Worm (Caenorhabditis elegans) whole organism, late embryonic: ENCODE results near the gene tsct-1.

ENCODE experiments used
- C38D4.7 ChIP-seq: fragments of 200-800 bp; sonication (Bioruptor generic); optimal IDR thresholded peaks from 2 replicates; lab custom pipeline; 2018; ENCODE audit warnings: mild to moderate bottlenecking, missing genetic modification characterization, moderate library complexity, missing compliant biosample characterization
- F13H6.1 ChIP-seq: sonication (generic microtip); optimal IDR thresholded peaks from 2 replicates; lab custom pipeline; 2016; ENCODE audit warnings: missing genetic modification characterization, missing compliant biosample characterization
- K02D7.2 ChIP-seq: sonication (generic microtip); optimal IDR thresholded peaks from 2 replicates; lab custom pipeline; 2017; ENCODE audit warnings: mild to moderate bottlenecking, missing genetic modification characterization, missing compliant biosample characterization
- K09A11.1 ChIP-seq: sonication (generic microtip); optimal IDR thresholded peaks from 2 replicates; lab custom pipeline; 2017; ENCODE audit warnings: antibody characterized with exemption, mild to moderate bottlenecking, missing genetic modification characterization, missing compliant biosample characterization; ENCODE audit not compliant: insufficient read depth
- T23F11.4 ChIP-seq: fragments of 200-800 bp; sonication (Bioruptor generic); optimal IDR thresholded peaks from 2 replicates; lab custom pipeline; 2018; ENCODE audit warnings: mild to moderate bottlenecking, missing genetic modification characterization, missing compliant biosample characterization
- Y22D7AL.16 ChIP-seq: sonication (generic microtip); optimal IDR thresholded peaks from 2 replicates; lab custom pipeline; 2016; ENCODE audit warnings: missing genetic modification characterization, missing compliant biosample characterization
- ahr-1 ChIP-seq: sonication (generic microtip); optimal IDR thresholded peaks from 2 replicates; lab custom pipeline; 2016; ENCODE audit warnings: missing genetic modification characterization, missing compliant biosample characterization
- ama-1 ChIP-seq: fragments of 150-350 bp; optimal IDR thresholded peaks from 2 replicates; lab custom pipeline; 2014
- ceh-14 ChIP-seq: sonication (generic microtip); optimal IDR thresholded peaks from 2 replicates; lab custom pipeline; 2016; ENCODE audit warnings: missing genotype, missing genetic modification characterization, missing compliant biosample characterization
- ceh-18 ChIP-seq: sonication (generic microtip); optimal IDR thresholded peaks from 2 replicates; lab custom pipeline; 2016; ENCODE audit warnings: missing genetic modification characterization, missing compliant biosample characterization
- ceh-2 ChIP-seq: sonication (generic microtip); optimal IDR thresholded peaks from 2 replicates; lab custom pipeline; 2016; ENCODE audit warnings: missing genotype, missing genetic modification characterization, missing compliant biosample characterization
- ceh-24 ChIP-seq: sonication (generic microtip); optimal IDR thresholded peaks from 2 replicates; lab custom pipeline; 2016; ENCODE audit warnings: mild to moderate bottlenecking, missing genetic modification characterization, missing compliant biosample characterization
- ceh-30 ChIP-seq: fragments of 150-350 bp; optimal IDR thresholded peaks from 2 replicates; lab custom pipeline; 2014; ENCODE audit warnings: missing biosample characterization, missing genetic modification characterization
- ceh-31 ChIP-seq: sonication (generic microtip); optimal IDR thresholded peaks from 2 replicates; lab custom pipeline; 2016; ENCODE audit warnings: missing genetic modification characterization, missing compliant biosample characterization
- ceh-34 ChIP-seq: sonication (generic microtip); optimal IDR thresholded peaks from 2 replicates; lab custom pipeline; 2016; ENCODE audit warnings: mild to moderate bottlenecking, missing genetic modification characterization, missing compliant biosample characterization
- ceh-45 ChIP-seq: fragments of 200-800 bp; sonication (Bioruptor generic); IDR thresholded peaks from 2 replicates; pipeline ENCODE4 v1.3.6; 2022; ENCODE audit warnings: missing genetic modification reagents, missing genetic modification characterization, missing compliant biosample characterization
- ceh-48 ChIP-seq: sonication (generic microtip); optimal IDR thresholded peaks from 2 replicates; lab custom pipeline; 2016; ENCODE audit warnings: missing genetic modification characterization, inconsistent platforms, missing compliant biosample characterization
- ceh-6 ChIP-seq: fragments of 200-800 bp; sonication (Bioruptor generic); optimal IDR thresholded peaks from 2 replicates; lab custom pipeline; 2018; ENCODE audit warnings: mild to moderate bottlenecking, missing genetic modification characterization, missing compliant biosample characterization
- dmd-4 ChIP-seq: sonication (generic microtip); optimal IDR thresholded peaks from 2 replicates; lab custom pipeline; 2016; ENCODE audit warnings: borderline replicate concordance, missing genetic modification characterization, missing compliant biosample characterization
- dve-1 ChIP-seq: sonication (generic microtip); optimal IDR thresholded peaks from 2 replicates; lab custom pipeline; 2017; ENCODE audit warnings: antibody characterized with exemption, mild to moderate bottlenecking, missing genetic modification characterization, missing compliant biosample characterization
- elt-2 ChIP-seq: sonication (generic microtip); optimal IDR thresholded peaks from 2 replicates; lab custom pipeline; 2016; ENCODE audit warnings: missing genetic modification reagents, missing genetic modification characterization, missing compliant biosample characterization
- elt-4 ChIP-seq: sonication (generic microtip); optimal IDR thresholded peaks from 2 replicates; lab custom pipeline; 2016; ENCODE audit warnings: missing genetic modification characterization, missing compliant biosample characterization
- fax-1 ChIP-seq: sonication (generic microtip); optimal IDR thresholded peaks from 2 replicates; lab custom pipeline; 2016; ENCODE audit warnings: missing genotype, missing genetic modification characterization, missing compliant biosample characterization
- fkh-6 ChIP-seq: sonication (generic microtip); optimal IDR thresholded peaks from 2 replicates; lab custom pipeline; 2016; ENCODE audit warnings: missing genetic modification characterization, missing compliant biosample characterization
- gmeb-2 ChIP-seq: sonication (generic microtip); optimal IDR thresholded peaks from 2 replicates; lab custom pipeline; 2016; ENCODE audit warnings: missing genetic modification characterization, inconsistent platforms, missing compliant biosample characterization
- hlh-13 ChIP-seq: fragments of 200-800 bp; sonication (Bioruptor generic); optimal IDR thresholded peaks from 2 replicates; lab custom pipeline; 2018; ENCODE audit warnings: mild to moderate bottlenecking, missing genetic modification characterization, missing compliant biosample characterization
- hlh-15 ChIP-seq: sonication (generic microtip); optimal IDR thresholded peaks from 2 replicates; lab custom pipeline; 2016; ENCODE audit warnings: missing genetic modification characterization, missing compliant biosample characterization
- hlh-30 ChIP-seq: sonication (generic microtip); optimal IDR thresholded peaks from 2 replicates; lab custom pipeline; 2017; ENCODE audit warnings: antibody characterized with exemption, missing genetic modification characterization, missing compliant biosample characterization; ENCODE audit not compliant: insufficient read depth
- hlh-8 ChIP-seq: sonication (generic microtip); optimal IDR thresholded peaks from 2 replicates; lab custom pipeline; 2016; ENCODE audit warnings: missing genotype, missing genetic modification characterization, missing compliant biosample characterization
- lim-6 ChIP-seq: sonication (generic microtip); optimal IDR thresholded peaks from 2 replicates; lab custom pipeline; 2016; ENCODE audit warnings: missing genetic modification characterization, missing compliant biosample characterization
- lin-11 ChIP-seq: fragments of 200-800 bp; sonication (Bioruptor generic); optimal IDR thresholded peaks from 2 replicates; lab custom pipeline; 2018; ENCODE audit warnings: mild to moderate bottlenecking, missing genetic modification characterization, missing compliant biosample characterization
- madf-2 ChIP-seq: sonication (generic microtip); optimal IDR thresholded peaks from 2 replicates; lab custom pipeline; 2017; ENCODE audit warnings: missing genetic modification characterization, missing compliant biosample characterization
- mec-3 ChIP-seq: sonication (generic microtip); optimal IDR thresholded peaks from 2 replicates; lab custom pipeline; 2016; ENCODE audit warnings: borderline replicate concordance, missing genetic modification characterization, missing compliant biosample characterization
- nhr-232 ChIP-seq: sonication (generic microtip); optimal IDR thresholded peaks from 2 replicates; lab custom pipeline; 2016; ENCODE audit warnings: missing genetic modification characterization, missing compliant biosample characterization
- npax-4 ChIP-seq: sonication (generic microtip); optimal IDR thresholded peaks from 2 replicates; lab custom pipeline; 2016; ENCODE audit warnings: missing genetic modification characterization, missing compliant biosample characterization
- odd-2 ChIP-seq: sonication (generic microtip); optimal IDR thresholded peaks from 2 replicates; lab custom pipeline; 2017; ENCODE audit warnings: antibody characterized with exemption, mild to moderate bottlenecking, missing genetic modification characterization, missing compliant biosample characterization
- pha-2 ChIP-seq: sonication (generic microtip); optimal IDR thresholded peaks from 2 replicates; lab custom pipeline; 2017; ENCODE audit warnings: mild to moderate bottlenecking, missing genetic modification characterization, missing compliant biosample characterization
- rnt-1 ChIP-seq: sonication (generic microtip); optimal IDR thresholded peaks from 2 replicates; lab custom pipeline; 2016; ENCODE audit warnings: missing genetic modification characterization, missing compliant biosample characterization
- sox-2 ChIP-seq: fragments of 200-800 bp; sonication (Bioruptor generic); IDR thresholded peaks from 2 replicates; pipeline ENCODE4 v1.3.6; 2022; ENCODE audit warnings: missing genetic modification reagents, missing genetic modification characterization, missing compliant biosample characterization
- syd-9 ChIP-seq: sonication (generic microtip); optimal IDR thresholded peaks from 2 replicates; lab custom pipeline; 2016; ENCODE audit warnings: mild to moderate bottlenecking, missing genetic modification characterization, moderate library complexity, missing compliant biosample characterization
- tbx-7 ChIP-seq: sonication (generic microtip); optimal IDR thresholded peaks from 2 replicates; lab custom pipeline; 2016; ENCODE audit warnings: missing genotype, missing genetic modification characterization, missing compliant biosample characterization
- ttx-3 ChIP-seq: sonication (generic microtip); optimal IDR thresholded peaks from 2 replicates; lab custom pipeline; 2016; ENCODE audit warnings: missing genetic modification reagents, missing genetic modification characterization, missing compliant biosample characterization
- unc-3 ChIP-seq, 2 experiments: fragments of 200-800 bp in 1 of 2; sonication (Bioruptor generic) in 1 of 2; sonication (generic microtip) in 1 of 2; conservative IDR thresholded peaks in 1 of 2; optimal IDR thresholded peaks in 1 of 2; 2 replicates each; pipeline versions ENCODE4 v1.3.6 to Lab custom; 2016 to 2022; ENCODE audit warnings: missing compliant biosample characterization in 2 of 2, missing genetic modification characterization in 2 of 2, missing genetic modification reagents in 1 of 2
- unc-55 ChIP-seq: sonication (generic microtip); optimal IDR thresholded peaks from 2 replicates; lab custom pipeline; 2017; ENCODE audit warnings: missing biosample characterization, missing genetic modification reagents, missing genetic modification characterization
- unc-86 ChIP-seq: sonication (generic microtip); optimal IDR thresholded peaks from 2 replicates; lab custom pipeline; 2016; ENCODE audit warnings: missing genetic modification characterization, missing compliant biosample characterization
- ztf-16 ChIP-seq: sonication (generic microtip); optimal IDR thresholded peaks from 2 replicates; lab custom pipeline; 2017; ENCODE audit warnings: missing genetic modification characterization, missing compliant biosample characterization

tsct-1 gene

DNA sequence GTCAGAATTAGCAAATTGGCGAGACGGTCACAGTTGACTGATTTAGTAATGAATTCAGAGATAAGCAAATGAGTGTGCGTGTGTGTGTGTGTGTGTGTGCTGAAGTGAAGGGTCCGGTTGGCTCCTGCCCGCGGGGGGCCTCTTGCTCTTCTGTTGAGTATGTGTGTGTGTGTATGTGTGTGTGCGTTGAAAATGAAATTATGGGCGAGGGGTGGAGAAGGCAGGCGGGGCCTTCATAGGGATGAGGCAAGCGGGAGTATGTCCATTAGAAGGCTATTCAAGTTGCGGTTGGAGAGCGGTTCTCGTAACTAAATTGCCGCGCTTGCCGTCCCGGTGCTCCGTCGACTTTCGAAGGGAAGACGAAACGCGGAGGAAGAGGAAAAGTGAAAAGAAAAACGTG, 26.6 kb upstream of the tsct-1 start (continued):
- TF ChIP-seq dmd-4 (tag; lab: Kevin White, UChicago) (no peak), syd-9 (peak; percentile 16), gmeb-2 (tag; lab: Kevin White, UChicago) (peak; percentile 34), odd-2 (tag; lab: Kevin White, UChicago) (no peak), unc-86 (no peak), ttx-3 (tag; lab: Kevin White, UChicago) (no peak), ahr-1 (tag; lab: Kevin White, UChicago) (no peak), ceh-34 (tag; lab: Kevin White, UChicago) (no peak), K09A11.1 (tag; lab: Kevin White, UChicago) (no peak), madf-2 (peak; percentile 28), unc-3 (GFP tag; conservative IDR thresholded peaks at IDR 0.05; lab: Robert Waterston, UW) (no peak), unc-3 (tag; optimal IDR thresholded peaks at IDR 0.05; lab: Kevin White, UChicago) (no peak), npax-4 (tag; lab: Kevin White, UChicago) (no peak), rnt-1 (tag; lab: Kevin White, UChicago) (no peak), T23F11.4 (GFP tag; lab: Kevin White, UChicago) (no peak), hlh-30 (tag; lab: Kevin White, UChicago) (no peak), ceh-18 (tag; lab: Kevin White, UChicago) (peak; percentile 41), ceh-24 (tag; lab: Kevin White, UChicago) (no peak), nhr-232 (tag; lab: Kevin White, UChicago) (no peak), ztf-16 (tag; lab: Kevin White, UChicago) (no peak), fkh-6 (tag; lab: Kevin White, UChicago) (no peak), pha-2 (no peak), lin-11 (tag; lab: Kevin White, UChicago) (no peak), sox-2 (GFP tag; lab: Robert Waterston, UW) (no peak), ceh-6 (GFP tag; lab: Kevin White, UChicago) (peak; percentile 11), ceh-45 (GFP tag; lab: Robert Waterston, UW) (no peak), ceh-2 (tag; lab: Kevin White, UChicago) (no peak), ceh-48 (tag; lab: Kevin White, UChicago) (no peak), hlh-13 (GFP tag; lab: Kevin White, UChicago) (peak; percentile 26), C38D4.7 (GFP tag; lab: Kevin White, UChicago) (no peak), hlh-15 (tag; lab: Kevin White, UChicago) (no peak), Y22D7AL.16 (tag; lab: Kevin White, UChicago) (no peak), ama-1 (lab: Kevin White, UChicago) (no peak), F13H6.1 (tag; lab: Kevin White, UChicago) (peak; percentile 22), fax-1 (tag; lab: Kevin White, UChicago) (peak; percentile 12), elt-2 (no peak), hlh-8 (no peak)
- TF ChIP-seq, all 69 proteins: peak for 18

DNA sequence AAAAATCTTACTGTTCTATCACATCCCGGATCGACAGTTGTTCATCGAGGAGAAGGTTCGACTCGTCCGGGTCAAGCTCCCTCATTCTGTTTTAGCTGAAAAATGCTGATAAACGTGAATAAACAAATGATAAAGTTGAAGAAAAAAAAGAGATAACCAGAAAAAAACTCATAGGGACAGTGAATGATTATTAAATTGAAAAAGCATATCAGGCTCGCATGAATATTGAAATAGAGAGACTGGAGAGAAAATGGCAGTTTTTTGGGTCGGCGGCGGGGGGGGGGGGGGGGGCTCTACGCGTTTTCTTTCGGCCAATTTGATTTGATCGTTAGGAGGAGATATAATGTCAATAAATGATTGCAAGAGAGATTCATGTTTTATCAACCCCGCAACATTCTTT, 20.0 kb upstream of the tsct-1 start, which contains the start of gene lin-2:
TSS of gene lin-2 (minus strand) at position 101 of the 400 bp plus-strand sequence.
- TF ChIP-seq nhr-232 (tag; lab: Kevin White, UChicago) = no peak
- no peak for TF ChIP-seq T23F11.4 (GFP tag; lab: Kevin White, UChicago)
- TF ChIP-seq lim-6 (tag; lab: Kevin White, UChicago) = no peak
- no peak for TF ChIP-seq ztf-16 (tag; lab: Kevin White, UChicago)
- no peak for TF ChIP-seq ceh-2 (tag; lab: Kevin White, UChicago)

DNA sequence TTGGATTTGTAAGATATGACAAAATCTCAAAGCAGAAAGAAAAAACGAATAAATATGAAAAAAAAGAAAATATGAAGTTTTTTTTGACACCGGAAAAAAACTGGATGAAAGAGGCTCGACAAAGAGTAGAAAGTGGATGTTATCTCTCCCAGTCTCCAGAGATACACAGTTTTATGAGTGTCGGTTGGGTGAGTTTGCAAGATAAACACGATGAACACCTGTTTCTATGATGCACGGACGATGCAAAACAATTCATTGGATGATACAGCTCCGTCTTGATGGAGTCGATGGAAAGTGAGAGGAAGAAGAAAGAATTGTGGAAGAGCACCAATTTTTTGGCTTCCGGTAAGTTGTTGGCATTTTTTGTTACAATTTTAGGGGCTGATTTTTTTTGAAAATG, 18.1 kb upstream of the tsct-1 start:
- TF ChIP-seq unc-3 (GFP tag; conservative IDR thresholded peaks at IDR 0.05; lab: Robert Waterston, UW) = no peak
- no peak for TF ChIP-seq unc-3 (tag; optimal IDR thresholded peaks at IDR 0.05; lab: Kevin White, UChicago)
- TF ChIP-seq odd-2 (tag; lab: Kevin White, UChicago) = no peak
- TF ChIP-seq rnt-1 (tag; lab: Kevin White, UChicago) = no peak
- TF ChIP-seq unc-55 (GFP tag; lab: Kevin White, UChicago) = no peak
- no peak for TF ChIP-seq mec-3 (tag; lab: Kevin White, UChicago)
- no peak for TF ChIP-seq ceh-30 (tag; lab: Kevin White, UChicago)
- TF ChIP-seq ceh-31 = no peak
- TF ChIP-seq gmeb-2 (tag; lab: Kevin White, UChicago) = no peak
- TF ChIP-seq dve-1 (tag; lab: Kevin White, UChicago) = no peak
- no peak for TF ChIP-seq K02D7.2 (tag; lab: Kevin White, UChicago)
- no peak for TF ChIP-seq tbx-7 (tag; lab: Kevin White, UChicago)
- TF ChIP-seq elt-4 = no peak
- no peak for TF ChIP-seq ztf-16 (tag; lab: Kevin White, UChicago)
- TF ChIP-seq ceh-14 (tag; lab: Kevin White, UChicago) = no peak
